Fruit fly (Drosophila melanogaster) whole organism, adult: ENCODE data around the gene NT1.

ENCODE experiments used
- CG11617 ChIP-seq: fragments of 200-800 bp; sonication (Bioruptor generic); optimal IDR thresholded peaks from 2 replicates; lab custom pipeline; 2017; ENCODE audit warnings: mild to moderate bottlenecking, missing biosample characterization, missing genetic modification reagents, missing genetic modification characterization
- CG12768 ChIP-seq: fragments of 200-800 bp; sonication (Bioruptor generic); optimal IDR thresholded peaks from 2 replicates; lab custom pipeline; 2017; ENCODE audit warnings: missing biosample characterization, missing genetic modification characterization, mild to moderate bottlenecking, moderate library complexity, missing genetic modification reagents
- CG14711 ChIP-seq: fragments of 200-800 bp; sonication (Bioruptor generic); optimal IDR thresholded peaks from 2 replicates; lab custom pipeline; 2018; ENCODE audit warnings: missing biosample characterization, mild to moderate bottlenecking, missing genetic modification characterization, moderate library complexity
- CG1620 ChIP-seq: fragments of 200-800 bp; sonication (Bioruptor generic); optimal IDR thresholded peaks from 2 replicates; lab custom pipeline; 2016; ENCODE audit warnings: missing biosample characterization, missing genetic modification characterization
- CG33017 ChIP-seq: fragments of 200-800 bp; sonication (Bioruptor generic); optimal IDR thresholded peaks from 2 replicates; lab custom pipeline; 2018; ENCODE audit warnings: missing biosample characterization, mild to moderate bottlenecking, missing genetic modification characterization, moderate library complexity
- CG5204 ChIP-seq: fragments of 200-800 bp; sonication (Bioruptor generic); optimal IDR thresholded peaks from 2 replicates; lab custom pipeline; 2016; ENCODE audit warnings: missing biosample characterization, missing genetic modification characterization
- CG7045 ChIP-seq: fragments of 200-800 bp; sonication (Bioruptor generic); optimal IDR thresholded peaks from 2 replicates; lab custom pipeline; 2017; ENCODE audit warnings: missing biosample characterization, mild to moderate bottlenecking, missing genetic modification characterization
- CG7101 ChIP-seq: fragments of 200-800 bp; sonication (Bioruptor generic); optimal IDR thresholded peaks from 2 replicates; lab custom pipeline; 2018; ENCODE audit warnings: missing biosample characterization, mild to moderate bottlenecking, missing genetic modification characterization, moderate library complexity
- Clk ChIP-seq: fragments of 200-800 bp; sonication (Bioruptor generic); optimal IDR thresholded peaks from 2 replicates; lab custom pipeline; 2017; ENCODE audit warnings: missing biosample characterization, missing genetic modification characterization
- Crg-1 ChIP-seq: fragments of 200-800 bp; sonication (Bioruptor generic); optimal IDR thresholded peaks from 2 replicates; lab custom pipeline; 2016; ENCODE audit warnings: missing biosample characterization, missing genetic modification characterization
- Hr96 ChIP-seq: fragments of 200-800 bp; sonication (Bioruptor generic); optimal IDR thresholded peaks from 2 replicates; lab custom pipeline; 2016; ENCODE audit warnings: missing biosample characterization, missing genetic modification characterization
- Mnt ChIP-seq: fragments of 200-800 bp; sonication (Bioruptor generic); optimal IDR thresholded peaks from 2 replicates; lab custom pipeline; 2016; ENCODE audit warnings: missing biosample characterization, mild to moderate bottlenecking, missing genetic modification characterization
- bab1 ChIP-seq: fragments of 200-800 bp; sonication (Bioruptor generic); optimal IDR thresholded peaks from 3 replicates; lab custom pipeline; 2019; ENCODE audit warnings: missing biosample characterization, mild to moderate bottlenecking, missing genetic modification characterization, moderate library complexity
- cic ChIP-seq: fragments of 200-800 bp; sonication (Bioruptor generic); optimal IDR thresholded peaks from 2 replicates; lab custom pipeline; 2017; ENCODE audit warnings: missing biosample characterization, mild to moderate bottlenecking, missing genetic modification characterization, moderate library complexity
- cnc ChIP-seq, 2 experiments: fragments of >200 bp; optimal IDR thresholded peaks; 2 replicates each; lab custom pipeline; 2017
- kay ChIP-seq: fragments of 200-800 bp; sonication (Bioruptor generic); peaks from one replicate; lab custom pipeline; 2016; ENCODE audit warnings: missing biosample characterization, missing genetic modification characterization, borderline replicate concordance
- ovo ChIP-seq: fragments of 200-800 bp; sonication (Bioruptor generic); optimal IDR thresholded peaks from 2 replicates; lab custom pipeline; 2016; ENCODE audit warnings: missing biosample characterization, missing genetic modification characterization
- pad ChIP-seq: fragments of 200-800 bp; sonication (Bioruptor generic); optimal IDR thresholded peaks from 3 replicates; lab custom pipeline; 2017; ENCODE audit warnings: missing biosample characterization, missing genetic modification characterization, mild to moderate bottlenecking, moderate library complexity, missing genetic modification reagents
- tj ChIP-seq: fragments of 200-800 bp; sonication (Bioruptor generic); optimal IDR thresholded peaks from 3 replicates; lab custom pipeline; 2017; ENCODE audit warnings: missing biosample characterization, mild to moderate bottlenecking, missing genetic modification characterization, moderate library complexity
- toe ChIP-seq: fragments of 200-800 bp; sonication (Bioruptor generic); optimal IDR thresholded peaks from 2 replicates; lab custom pipeline; 2016; ENCODE audit warnings: missing biosample characterization, missing genetic modification characterization

Gene NT1

DNA sequence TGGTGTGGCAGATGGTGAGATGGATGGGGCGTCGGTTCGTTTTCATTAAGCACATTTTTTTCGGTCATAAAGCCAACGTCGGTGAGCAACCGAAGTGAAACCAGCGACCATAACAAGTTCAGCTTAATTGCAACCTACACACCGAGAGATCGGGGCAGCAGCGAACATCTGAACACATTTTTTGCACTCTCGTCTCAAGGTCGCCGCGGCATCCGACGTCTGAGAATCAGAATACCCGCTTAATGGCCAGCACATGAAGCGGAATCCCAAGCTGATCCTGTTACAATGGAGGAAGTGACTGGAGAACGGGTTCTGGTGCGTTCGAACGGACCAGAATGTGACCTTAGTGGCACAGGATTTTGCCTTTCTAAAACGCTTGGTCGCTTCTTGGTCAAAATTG is 14.6 kb downstream of the NT1 start:
- no peak for TF ChIP-seq cic (GFP tag; lab: Kevin White, UChicago)
- TF ChIP-seq CG11617 (GFP tag; lab: Kevin White, UChicago): no peak
- no peak for TF ChIP-seq Crg-1 (GFP tag; lab: Kevin White, UChicago)
- no peak for TF ChIP-seq ovo (GFP tag; lab: Kevin White, UChicago)
- no peak for TF ChIP-seq pad
- TF ChIP-seq CG5204: no peak
- TF ChIP-seq Hr96: no peak
- TF ChIP-seq CG1620 (GFP tag; lab: Kevin White, UChicago): no peak
- TF ChIP-seq Mnt: no peak

- TF ChIP-seq Clk (no peak), CG12768 (GFP tag; lab: Kevin White, UChicago) (no peak), CG5204 (no peak), CG33017 (no peak), cic (GFP tag; lab: Kevin White, UChicago) (no peak), Crg-1 (GFP tag; lab: Kevin White, UChicago) (no peak), bab1 (GFP tag; lab: Kevin White, UChicago) (no peak), CG1620 (GFP tag; lab: Kevin White, UChicago) (no peak), cnc (optimal IDR thresholded peaks at IDR 0.05; lab: Kevin White, UChicago) (no peak), kay (GFP tag; lab: Kevin White, UChicago) (no peak), pad (no peak), toe (GFP tag; lab: Kevin White, UChicago) (no peak), CG11617 (GFP tag; lab: Kevin White, UChicago) (no peak), Mnt (no peak), Hr96 (no peak), ovo (GFP tag; lab: Kevin White, UChicago) (no peak), CG7101 (tag; lab: Kevin White, UChicago) (no peak)
These were observed 17.5 kb downstream of the NT1 start, which contains the start of gene CG13722 for dm6 chr3L:4490702-4491243. CG13722 (minus strand) TSS chr3L:4490963.

DNA sequence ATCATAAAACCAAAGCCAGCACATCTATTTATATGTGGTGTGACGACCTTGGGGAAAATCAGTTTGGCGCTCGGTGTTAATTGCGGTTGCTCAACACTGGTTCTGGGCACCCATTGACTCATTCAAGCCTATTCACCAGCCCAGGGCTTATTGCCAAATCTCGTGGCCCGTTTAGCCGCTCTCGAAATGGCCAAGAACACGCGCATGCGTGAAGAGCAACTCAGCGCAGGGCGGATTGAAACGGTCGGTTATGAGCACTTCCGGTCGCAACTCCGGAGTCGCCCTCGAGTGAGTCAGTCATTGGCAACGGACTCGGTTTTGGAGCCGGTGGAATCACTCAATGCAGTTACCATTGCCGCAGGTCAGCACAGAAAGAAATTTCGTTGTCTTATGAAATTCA is 18.7 kb downstream of the NT1 start:
- TF ChIP-seq CG5204 (no peak), pad (no peak), CG11617 (GFP tag; lab: Kevin White, UChicago) (no peak), toe (GFP tag; lab: Kevin White, UChicago) (no peak), Crg-1 (GFP tag; lab: Kevin White, UChicago) (no peak), CG33017 (no peak), ovo (GFP tag; lab: Kevin White, UChicago) (no peak)

- TF ChIP-seq cnc (optimal IDR thresholded peaks at IDR 0.05; lab: Kevin White, UChicago): no peak
- no peak for TF ChIP-seq CG7101 (tag; lab: Kevin White, UChicago)
- TF ChIP-seq CG12768 (GFP tag; lab: Kevin White, UChicago): no peak
- no peak for TF ChIP-seq CG14711 (tag; lab: Kevin White, UChicago)
- no peak for TF ChIP-seq CG33017
- TF ChIP-seq pad: no peak
- no peak for TF ChIP-seq tj (GFP tag; lab: Kevin White, UChicago)
These were observed 23.6 kb downstream of the NT1 start for dm6 chr3L:4484623-4485022.

- no peak for TF ChIP-seq CG11617 (GFP tag; lab: Kevin White, UChicago)
- TF ChIP-seq tj (GFP tag; lab: Kevin White, UChicago): no peak
These were observed 25.7 kb downstream of the NT1 start, which contains the start of gene CG11350 for dm6 chr3L:4482509-4482908. CG11350 (plus strand) TSS chr3L:4482809.

DNA sequence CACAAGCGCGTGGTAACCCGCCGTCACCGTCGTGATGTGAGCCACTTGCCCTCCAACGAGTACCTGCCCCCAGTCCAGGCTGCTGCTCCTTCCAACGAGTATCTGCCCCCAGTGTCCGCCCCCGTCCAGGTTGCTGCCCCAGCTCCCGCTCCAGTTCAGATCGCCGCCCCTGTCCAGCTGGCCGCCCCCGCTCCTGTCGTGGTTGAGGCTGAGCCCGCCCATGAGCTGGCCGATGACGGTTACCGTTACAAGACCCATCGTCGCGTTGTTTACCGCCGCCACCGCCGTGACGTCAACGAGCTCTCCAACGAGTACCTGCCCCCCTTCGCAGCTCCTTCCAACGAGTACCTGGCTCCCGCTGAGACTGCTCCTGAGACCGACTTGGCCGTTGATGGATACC is 27.5 kb downstream of the NT1 start:
- no peak for TF ChIP-seq ovo (GFP tag; lab: Kevin White, UChicago)
- TF ChIP-seq bab1 (GFP tag; lab: Kevin White, UChicago): no peak
- TF ChIP-seq CG33017: no peak
- TF ChIP-seq pad: no peak
- TF ChIP-seq Hr96: no peak
- TF ChIP-seq CG14711 (tag; lab: Kevin White, UChicago): no peak
- TF ChIP-seq Mnt: no peak
- TF ChIP-seq Clk: no peak
- TF ChIP-seq CG7101 (tag; lab: Kevin White, UChicago): no peak

DNA sequence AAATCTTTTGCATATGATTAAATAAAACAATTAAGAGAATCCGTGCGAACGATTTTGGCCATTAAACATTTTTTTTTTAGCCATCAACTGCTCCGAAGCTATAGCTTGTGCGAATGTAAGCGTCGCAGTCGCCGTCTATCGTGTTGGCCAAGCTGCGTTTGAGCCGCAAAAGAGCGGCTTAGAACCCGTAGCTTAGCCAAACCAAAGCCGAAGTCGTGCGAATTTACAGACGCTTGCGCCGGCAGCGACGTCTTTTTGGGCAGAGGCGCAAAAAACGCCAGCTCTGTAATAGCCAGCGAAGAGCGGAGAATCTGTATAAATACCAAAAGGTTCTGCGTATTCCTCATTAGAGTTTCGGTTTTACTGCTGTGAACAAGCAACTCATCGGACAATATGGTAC is 28.3 kb downstream of the NT1 start, which contains the start of gene CG7465:
Gene CG7465 (plus strand): TSS at position 346 of the 400 bp plus-strand sequence.
- TF ChIP-seq CG12768 (GFP tag; lab: Kevin White, UChicago) (no peak), CG7045 (GFP tag; lab: Kevin White, UChicago) (no peak), cic (GFP tag; lab: Kevin White, UChicago) (no peak), cnc (optimal IDR thresholded peaks at IDR 0.05; lab: Kevin White, UChicago) (no peak), Hr96 (no peak), CG14711 (tag; lab: Kevin White, UChicago) (no peak), CG5204 (no peak), bab1 (GFP tag; lab: Kevin White, UChicago) (no peak), Crg-1 (GFP tag; lab: Kevin White, UChicago) (no peak), kay (GFP tag; lab: Kevin White, UChicago) (no peak), ovo (GFP tag; lab: Kevin White, UChicago) (no peak), CG7101 (tag; lab: Kevin White, UChicago) (no peak)
